Worm (Caenorhabditis elegans): ENCODE measurements around the gene R07G3.7.

DNA sequence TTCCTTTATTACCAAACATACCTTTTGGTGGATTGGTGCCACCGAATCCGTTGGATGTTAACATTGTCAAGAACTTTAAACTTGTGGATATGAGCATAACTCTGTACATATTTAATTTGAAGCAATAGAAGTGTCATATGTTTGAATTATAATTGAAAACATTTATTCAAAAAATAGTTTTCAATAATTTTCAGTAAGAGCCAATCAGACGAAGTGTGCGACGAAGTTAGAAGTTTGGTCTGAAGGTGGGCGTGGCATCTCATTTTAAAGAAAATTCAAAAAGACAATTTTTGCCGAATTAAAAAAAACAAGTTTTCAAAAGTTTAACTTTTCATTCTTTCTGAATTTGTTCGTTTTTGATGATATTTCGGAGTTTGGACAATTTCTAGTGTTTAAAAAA, 18.7 kb downstream of the R07G3.7 start, which contains the start of gene syd-1:
- no peak for TF ChIP-seq nhr-237 (tag; optimal IDR thresholded peaks at IDR 0.05)
- TF ChIP-seq unc-62 (GFP tag; optimal IDR thresholded peaks at IDR 0.05): no peak
- TF ChIP-seq F13H6.1 (tag; optimal IDR thresholded peaks at IDR 0.05): no peak
- no peak for TF ChIP-seq zag-1 (tag; optimal IDR thresholded peaks at IDR 0.05)
- TF ChIP-seq dmd-4 (tag; optimal IDR thresholded peaks at IDR 0.05): no peak
- TF ChIP-seq ZK546.5 (tag; optimal IDR thresholded peaks at IDR 0.05): no peak
- no peak for TF ChIP-seq snpc-4 (tag; optimal IDR thresholded peaks at IDR 0.05)
- TF ChIP-seq nhr-77 (tag; optimal IDR thresholded peaks at IDR 0.05): no peak
- no peak for TF ChIP-seq nhr-25 (tag; optimal IDR thresholded peaks at IDR 0.05)
- TF ChIP-seq nhr-6 (tag; optimal IDR thresholded peaks at IDR 0.05): no peak
- TF ChIP-seq ama-1 (optimal IDR thresholded peaks at IDR 0.05): no peak
- TF ChIP-seq skn-1 (tag; optimal IDR thresholded peaks at IDR 0.05): no peak
- TF ChIP-seq sma-9 (GFP tag; optimal IDR thresholded peaks at IDR 0.05): no peak
- TF ChIP-seq sma-9 (tag; optimal IDR thresholded peaks at IDR 0.05): no peak
- TF ChIP-seq ceh-82 (tag; optimal IDR thresholded peaks at IDR 0.05): no peak
